Worm (Caenorhabditis elegans): ENCODE data around the gene mxl-1.

mxl-1 gene

DNA sequence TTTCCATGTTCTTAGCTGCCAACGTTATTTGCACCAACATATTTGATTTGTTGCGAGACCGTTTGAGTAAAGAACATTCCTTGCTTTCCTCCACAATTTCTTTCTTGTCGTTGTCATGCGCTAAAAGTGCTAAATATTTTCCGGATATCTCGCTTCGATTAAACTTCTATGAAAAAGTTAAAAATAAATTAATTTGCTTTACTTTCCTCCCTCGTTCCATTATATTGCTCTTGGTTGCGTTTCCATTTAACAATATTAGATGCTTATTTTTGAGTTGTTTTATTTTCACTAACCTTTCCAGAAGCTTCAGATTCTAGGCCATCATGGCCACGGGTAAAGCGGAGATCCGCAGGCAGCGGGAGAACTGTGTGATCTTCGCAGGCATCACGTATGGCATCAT, 3.1 kb upstream of the mxl-1 start, which contains the start of gene pgap-1:
TSS of gene pgap-1 (plus strand) at position 301 of the 400 bp plus-strand sequence.
- no peak for TF ChIP-seq nhr-77 (tag; optimal IDR thresholded peaks at IDR 0.05)
- no peak for TF ChIP-seq tbx-2 (tag; optimal IDR thresholded peaks at IDR 0.05)
- TF ChIP-seq nfya-1 (tag; optimal IDR thresholded peaks at IDR 0.05; ENCODE audit: insufficient read depth): no peak
- no peak for TF ChIP-seq fkh-2 (tag; optimal IDR thresholded peaks at IDR 0.05)

DNA sequence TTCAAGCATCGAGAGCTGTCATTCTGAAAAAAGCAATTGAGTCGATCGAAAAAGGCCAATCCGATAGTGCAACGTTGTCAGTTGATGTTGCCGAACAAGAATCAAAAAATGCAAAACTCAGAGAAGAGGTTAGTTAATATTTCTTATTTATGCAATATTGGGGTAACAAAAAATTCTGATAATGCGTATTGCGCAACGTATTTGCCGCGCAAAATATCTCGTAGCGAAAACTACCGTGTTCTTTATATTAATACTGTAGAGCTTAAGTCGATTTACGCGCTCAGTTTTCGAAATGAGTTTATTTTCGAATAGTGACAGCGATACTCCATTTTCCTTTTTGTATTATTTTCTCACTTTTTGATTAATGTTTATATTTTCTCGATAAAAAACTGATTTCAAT, 390 bp downstream of the mxl-1 start:
- TF ChIP-seq pqm-1 (tag; optimal IDR thresholded peaks at IDR 0.05): no peak
- TF ChIP-seq elt-1 (tag; optimal IDR thresholded peaks at IDR 0.05): no peak
- TF ChIP-seq ceh-9 (tag; optimal IDR thresholded peaks at IDR 0.05): no peak

DNA sequence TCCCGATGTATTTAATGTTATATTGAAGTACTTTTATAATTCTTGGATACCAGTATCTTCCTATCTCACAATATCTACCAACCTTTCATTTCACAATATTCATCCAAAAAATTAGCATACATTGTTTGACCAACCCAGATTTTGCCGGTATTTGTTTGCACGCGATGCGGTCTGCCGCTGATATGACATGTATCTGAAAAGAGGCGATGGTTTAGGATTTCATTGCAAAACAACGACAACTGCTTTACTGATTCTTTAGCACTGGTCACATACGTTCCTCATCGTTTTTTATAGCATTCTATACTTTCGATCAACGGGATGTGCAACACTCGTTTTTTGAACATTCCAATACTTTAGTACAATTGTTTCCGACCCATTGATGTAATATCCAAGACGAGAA, 3.2 kb downstream of the mxl-1 start, which contains the start of gene mam-4:
TSS of gene mam-4 (plus strand) at position 301 of the 400 bp plus-strand sequence.
- no peak for TF ChIP-seq nfya-1 (tag; optimal IDR thresholded peaks at IDR 0.05; ENCODE audit: insufficient read depth)
- TF ChIP-seq mml-1 (tag; optimal IDR thresholded peaks at IDR 0.05): no peak
- TF ChIP-seq aly-2 (tag; optimal IDR thresholded peaks at IDR 0.05): no peak
- no peak for TF ChIP-seq nhr-28 (tag; optimal IDR thresholded peaks at IDR 0.05)
- no peak for TF ChIP-seq snpc-4 (tag; optimal IDR thresholded peaks at IDR 0.05)
- TF ChIP-seq eor-1 (tag; optimal IDR thresholded peaks at IDR 0.05): no peak
- no peak for TF ChIP-seq ceh-28 (tag; optimal IDR thresholded peaks at IDR 0.05)
- no peak for TF ChIP-seq nhr-12 (tag; optimal IDR thresholded peaks at IDR 0.05)
- no peak for TF ChIP-seq ceh-9 (tag; optimal IDR thresholded peaks at IDR 0.05)
- TF ChIP-seq pqm-1 (tag; optimal IDR thresholded peaks at IDR 0.05): no peak
- TF ChIP-seq nhr-25 (tag; optimal IDR thresholded peaks at IDR 0.05): no peak
- no peak for TF ChIP-seq lin-15B (tag; optimal IDR thresholded peaks at IDR 0.05)
- TF ChIP-seq unc-62 (GFP tag; optimal IDR thresholded peaks at IDR 0.05): no peak
- TF ChIP-seq nhr-43 (tag; optimal IDR thresholded peaks at IDR 0.05; ENCODE audit: poor library complexity, severe bottlenecking): no peak
- no peak for TF ChIP-seq R02D3.7 (tag; optimal IDR thresholded peaks at IDR 0.05)
- no peak for TF ChIP-seq elt-3 (tag; optimal IDR thresholded peaks at IDR 0.05)
- TF ChIP-seq fkh-10 (GFP tag; optimal IDR thresholded peaks at IDR 0.05): no peak
- no peak for TF ChIP-seq ZK546.5 (tag; optimal IDR thresholded peaks at IDR 0.05)
- no peak for TF ChIP-seq nhr-11 (tag; optimal IDR thresholded peaks at IDR 0.05)

DNA sequence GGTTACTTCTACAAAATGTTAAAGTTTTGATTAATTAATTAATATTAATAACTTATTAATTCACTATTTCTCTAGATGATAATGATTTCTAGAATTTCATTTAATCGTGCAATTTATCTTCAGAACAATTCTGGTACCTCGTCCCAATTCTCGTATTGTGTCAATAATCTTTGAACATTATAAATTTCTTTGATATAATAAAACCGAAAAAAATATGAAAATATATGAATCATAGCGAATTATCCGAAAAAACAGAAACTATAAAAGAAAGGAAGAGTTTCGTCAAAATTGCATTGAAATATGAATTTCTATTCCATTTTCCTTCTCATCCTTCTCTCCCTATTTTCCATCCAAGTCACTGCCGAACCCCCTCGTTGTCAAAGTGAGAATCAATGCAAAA, 6.1 kb downstream of the mxl-1 start, which contains the start of gene T19B10.12:
TSS of gene T19B10.12 (plus strand) at position 301 of the 400 bp plus-strand sequence.
- TF ChIP-seq zag-1 (tag; optimal IDR thresholded peaks at IDR 0.05) (no peak), egl-27 (tag; optimal IDR thresholded peaks at IDR 0.05) (no peak), skn-1 (tag; optimal IDR thresholded peaks at IDR 0.05) (no peak), lsy-12 (tag; optimal IDR thresholded peaks at IDR 0.05) (no peak), nhr-23 (tag; optimal IDR thresholded peaks at IDR 0.05) (no peak), ceh-28 (tag; optimal IDR thresholded peaks at IDR 0.05) (no peak)

DNA sequence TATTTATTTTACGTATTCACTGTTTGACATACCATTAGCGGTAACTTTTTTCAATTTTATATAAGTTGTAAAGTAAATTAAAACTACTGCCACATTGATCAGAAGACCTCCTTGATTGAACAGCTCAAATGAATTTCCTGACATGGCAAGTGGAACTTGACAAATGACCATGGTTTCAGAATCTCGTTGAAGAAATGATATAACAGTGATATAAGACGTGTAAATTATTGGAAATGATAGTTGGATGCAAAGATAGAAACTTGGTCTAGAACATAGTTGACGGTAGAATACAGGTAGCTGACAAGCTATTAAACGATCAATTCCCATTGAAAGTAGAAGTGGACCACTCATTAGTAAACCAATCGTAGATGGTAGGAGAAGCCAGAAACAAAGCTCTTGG, 7.2 kb downstream of the mxl-1 start:
- TF ChIP-seq jun-1 (tag; optimal IDR thresholded peaks at IDR 0.05) (no peak), skn-1 (tag; optimal IDR thresholded peaks at IDR 0.05) (no peak), daf-12 (tag; optimal IDR thresholded peaks at IDR 0.05) (no peak), nhr-11 (tag; optimal IDR thresholded peaks at IDR 0.05) (no peak), egl-27 (tag; optimal IDR thresholded peaks at IDR 0.05) (no peak), nfya-1 (tag; optimal IDR thresholded peaks at IDR 0.05; ENCODE audit: insufficient read depth) (no peak), ztf-11 (tag; optimal IDR thresholded peaks at IDR 0.05) (no peak), fkh-2 (tag; optimal IDR thresholded peaks at IDR 0.05) (no peak), hmg-11 (tag; optimal IDR thresholded peaks at IDR 0.05) (no peak), tbx-2 (tag; optimal IDR thresholded peaks at IDR 0.05) (no peak), nhr-12 (tag; optimal IDR thresholded peaks at IDR 0.05) (no peak), ceh-82 (tag; optimal IDR thresholded peaks at IDR 0.05) (no peak), unc-62 (GFP tag; optimal IDR thresholded peaks at IDR 0.05) (no peak), lin-15B (tag; optimal IDR thresholded peaks at IDR 0.05) (no peak), nhr-76 (tag; optimal IDR thresholded peaks at IDR 0.05) (no peak), R02D3.7 (tag; optimal IDR thresholded peaks at IDR 0.05) (no peak)

All from whole organism, L3 larva.